Worm (Caenorhabditis elegans) whole organism, young adult: ENCODE measurements around the gene Y66H1A.5.
A peak's percentile ranks its signal among the peaks of the same experiment; 100 is the strongest.

Experiments used
- B0261.1 ChIP-seq: sonication (generic microtip); optimal IDR thresholded peaks from 2 replicates; lab custom pipeline; 2016; ENCODE audit warnings: mild to moderate bottlenecking, missing genetic modification characterization, moderate library complexity, missing compliant biosample characterization
- D2030.7 ChIP-seq: fragments of 200-800 bp; sonication (Bioruptor generic); IDR thresholded peaks from 2 replicates; pipeline ENCODE4 v1.3.6; 2022; ENCODE audit warnings: missing genetic modification reagents, missing genetic modification characterization, missing compliant biosample characterization
- F10E7.11 ChIP-seq: sonication (generic microtip); optimal IDR thresholded peaks from 2 replicates; lab custom pipeline; 2017; ENCODE audit warnings: mild to moderate bottlenecking, missing genetic modification characterization, moderate library complexity, missing compliant biosample characterization
- F22D6.2 ChIP-seq: sonication (generic microtip); optimal IDR thresholded peaks from 2 replicates; lab custom pipeline; 2016; ENCODE audit warnings: mild to moderate bottlenecking, missing genetic modification characterization, missing compliant biosample characterization
- F37B4.10 ChIP-seq: fragments of 200-800 bp; sonication (Bioruptor generic); IDR thresholded peaks from 2 replicates; pipeline ENCODE4 v1.3.6; 2022; ENCODE audit warnings: missing genetic modification characterization, missing compliant biosample characterization
- F49E8.2 ChIP-seq: sonication (generic microtip); optimal IDR thresholded peaks from 3 replicates; lab custom pipeline; 2017; ENCODE audit warnings: missing genetic modification characterization, mild to moderate bottlenecking, missing compliant biosample characterization, antibody characterized with exemption, moderate library complexity; ENCODE audit not compliant: insufficient read depth
- F55B11.4 ChIP-seq: sonication (generic microtip); optimal IDR thresholded peaks from 2 replicates; lab custom pipeline; 2016; ENCODE audit warnings: missing compliant biosample characterization, missing genetic modification characterization, borderline replicate concordance; ENCODE audit not compliant: insufficient read depth
- athp-1 ChIP-seq: sonication (generic microtip); optimal IDR thresholded peaks from 2 replicates; lab custom pipeline; 2017; ENCODE audit warnings: mild to moderate bottlenecking, missing genetic modification characterization, missing compliant biosample characterization
- bed-1 ChIP-seq: fragments of 200-800 bp; sonication (Bioruptor generic); IDR thresholded peaks from 2 replicates; pipeline ENCODE4 v1.3.6; 2022; ENCODE audit warnings: missing genetic modification reagents, missing genetic modification characterization, missing compliant biosample characterization
- bed-2 ChIP-seq: fragments of 200-800 bp; sonication (Bioruptor generic); IDR thresholded peaks from 2 replicates; pipeline ENCODE4 v1.3.6; 2022; ENCODE audit warnings: missing genetic modification reagents, missing genetic modification characterization, missing compliant biosample characterization
- ceh-27 ChIP-seq: fragments of 200-800 bp; sonication (Bioruptor generic); optimal IDR thresholded peaks from 2 replicates; lab custom pipeline; 2018; ENCODE audit warnings: mild to moderate bottlenecking, missing genetic modification characterization, moderate library complexity, missing compliant biosample characterization
- ceh-79 ChIP-seq: sonication (generic microtip); optimal IDR thresholded peaks from 2 replicates; lab custom pipeline; 2017; ENCODE audit warnings: mild to moderate bottlenecking, missing genetic modification characterization, missing compliant biosample characterization
- chd-7 ChIP-seq: sonication (generic microtip); optimal IDR thresholded peaks from 2 replicates; lab custom pipeline; 2016; ENCODE audit warnings: mild to moderate bottlenecking, missing genetic modification characterization, moderate library complexity, missing compliant biosample characterization
- die-1 ChIP-seq: sonication (generic microtip); optimal IDR thresholded peaks from 2 replicates; lab custom pipeline; 2016; ENCODE audit warnings: missing genotype, mild to moderate bottlenecking, missing genetic modification characterization, missing compliant biosample characterization
- egl-44 ChIP-seq: fragments of 200-800 bp; sonication (Bioruptor generic); IDR thresholded peaks from 2 replicates; pipeline ENCODE4 v1.3.6; 2022; ENCODE audit warnings: missing genetic modification reagents, missing genetic modification characterization, missing compliant biosample characterization
- egrh-3 ChIP-seq: fragments of 200-800 bp; sonication (Bioruptor generic); IDR thresholded peaks from 2 replicates; pipeline ENCODE4 v1.3.6; 2022; ENCODE audit warnings: missing genetic modification reagents, missing genetic modification characterization, missing compliant biosample characterization
- fkh-3 ChIP-seq: sonication (generic microtip); optimal IDR thresholded peaks from 2 replicates; lab custom pipeline; 2016; ENCODE audit warnings: mild to moderate bottlenecking, missing genetic modification characterization, missing compliant biosample characterization
- hlh-12 ChIP-seq: sonication (generic microtip); optimal IDR thresholded peaks from 2 replicates; lab custom pipeline; 2016; ENCODE audit warnings: missing genetic modification characterization, missing compliant biosample characterization
- hmg-1.2 ChIP-seq: fragments of 200-800 bp; sonication (Bioruptor generic); IDR thresholded peaks from 2 replicates; pipeline ENCODE4 v1.3.6; 2022; ENCODE audit warnings: missing genetic modification reagents, missing genetic modification characterization, missing compliant biosample characterization
- hrde-1 ChIP-seq: sonication (generic microtip); optimal IDR thresholded peaks from 2 replicates; lab custom pipeline; 2016; ENCODE audit warnings: missing genetic modification characterization, mild to moderate bottlenecking, missing compliant biosample characterization, moderate library complexity, missing genotype, missing genetic modification reagents, borderline replicate concordance
- let-607 ChIP-seq, 2 experiments: fragments of 200-800 bp in 1 of 2; sonication (Bioruptor generic) in 1 of 2; sonication (generic microtip) in 1 of 2; optimal IDR thresholded peaks; 2 replicates each; lab custom pipeline; 2016 to 2018; ENCODE audit warnings: mild to moderate bottlenecking in 2 of 2, missing compliant biosample characterization in 2 of 2, missing genetic modification characterization in 2 of 2, moderate library complexity in 2 of 2, missing genotype in 1 of 2
- lin-35 ChIP-seq, 3 experiments: fragments of 150-350 bp in 2 of 3; sonication (generic microtip) in 1 of 3; optimal IDR thresholded peaks; 2 replicates each; lab custom pipeline; 2014 to 2018; ENCODE audit warnings: missing biosample characterization in 3 of 3, missing genetic modification characterization in 3 of 3, missing genetic modification reagents in 3 of 3
- lin-54 ChIP-seq: fragments of 200-800 bp; sonication (Bioruptor generic); optimal IDR thresholded peaks from 2 replicates; lab custom pipeline; 2018; ENCODE audit warnings: mild to moderate bottlenecking, missing genetic modification characterization, missing compliant biosample characterization
- madf-10 ChIP-seq: sonication (generic microtip); optimal IDR thresholded peaks from 2 replicates; lab custom pipeline; 2016; ENCODE audit warnings: mild to moderate bottlenecking, missing genetic modification characterization, missing compliant biosample characterization
- madf-8 ChIP-seq: fragments of 200-800 bp; sonication (Bioruptor generic); conservative IDR thresholded peaks from 2 replicates; pipeline ENCODE4 v1.3.6; 2022; ENCODE audit warnings: missing genetic modification reagents, missing genetic modification characterization, missing compliant biosample characterization
- mes-4 ChIP-seq: sonication (generic microtip); optimal IDR thresholded peaks from 2 replicates; lab custom pipeline; 2016; ENCODE audit warnings: missing genotype, missing genetic modification characterization, missing compliant biosample characterization
- nfya-2 ChIP-seq: fragments of 200-800 bp; sonication (Bioruptor generic); IDR thresholded peaks from 2 replicates; pipeline ENCODE4 v1.3.6; 2022; ENCODE audit warnings: missing genetic modification reagents, missing genetic modification characterization, missing compliant biosample characterization
- nhr-27 ChIP-seq: fragments of 200-800 bp; sonication (Bioruptor generic); optimal IDR thresholded peaks from 2 replicates; lab custom pipeline; 2018; ENCODE audit warnings: mild to moderate bottlenecking, missing genetic modification characterization, moderate library complexity, missing compliant biosample characterization
- nhr-80 ChIP-seq: sonication (generic microtip); optimal IDR thresholded peaks from 2 replicates; lab custom pipeline; 2016; ENCODE audit warnings: missing genetic modification characterization, missing compliant biosample characterization
- pha-4 ChIP-seq: fragments of 150-350 bp; sonication (generic microtip); optimal IDR thresholded peaks from 2 replicates; lab custom pipeline; 2014; ENCODE audit warnings: missing biosample characterization, missing genetic modification reagents, missing genetic modification characterization
- sdz-38 ChIP-seq: sonication (generic microtip); optimal IDR thresholded peaks from 2 replicates; lab custom pipeline; 2016; ENCODE audit warnings: missing genotype, missing genetic modification characterization, missing compliant biosample characterization
- sea-2 ChIP-seq: fragments of 200-800 bp; sonication (Bioruptor generic); IDR thresholded peaks from 2 replicates; pipeline ENCODE4 v1.3.6; 2022; ENCODE audit warnings: missing genetic modification characterization, missing compliant biosample characterization
- snpc-3.4 ChIP-seq: sonication (generic microtip); optimal IDR thresholded peaks from 2 replicates; lab custom pipeline; 2017; ENCODE audit warnings: missing genetic modification characterization, mild to moderate bottlenecking, missing compliant biosample characterization, antibody characterized with exemption, moderate library complexity, missing genotype, missing genetic modification reagents
- unc-62 ChIP-seq: fragments of 150-350 bp; optimal IDR thresholded peaks from 2 replicates; lab custom pipeline; 2014; ENCODE audit warnings: missing biosample characterization, missing genetic modification reagents, missing genetic modification characterization
- zfh-2 ChIP-seq: fragments of 200-800 bp; sonication (Bioruptor generic); conservative IDR thresholded peaks from 2 replicates; pipeline ENCODE4 v1.3.6; 2022; ENCODE audit warnings: missing genetic modification reagents, missing genetic modification characterization, missing compliant biosample characterization
- zim-3 ChIP-seq: sonication (generic microtip); optimal IDR thresholded peaks from 2 replicates; lab custom pipeline; 2017; ENCODE audit warnings: mild to moderate bottlenecking, missing genetic modification characterization, moderate library complexity, missing compliant biosample characterization
- ztf-22 ChIP-seq: fragments of 200-800 bp; sonication (Bioruptor generic); optimal IDR thresholded peaks from 2 replicates; lab custom pipeline; 2018; ENCODE audit warnings: mild to moderate bottlenecking, missing genetic modification characterization, moderate library complexity, missing compliant biosample characterization
- ztf-3 ChIP-seq: fragments of 200-800 bp; sonication (Bioruptor generic); optimal IDR thresholded peaks from 2 replicates; lab custom pipeline; 2018; ENCODE audit warnings: mild to moderate bottlenecking, missing genetic modification characterization, missing compliant biosample characterization

Gene Y66H1A.5

DNA sequence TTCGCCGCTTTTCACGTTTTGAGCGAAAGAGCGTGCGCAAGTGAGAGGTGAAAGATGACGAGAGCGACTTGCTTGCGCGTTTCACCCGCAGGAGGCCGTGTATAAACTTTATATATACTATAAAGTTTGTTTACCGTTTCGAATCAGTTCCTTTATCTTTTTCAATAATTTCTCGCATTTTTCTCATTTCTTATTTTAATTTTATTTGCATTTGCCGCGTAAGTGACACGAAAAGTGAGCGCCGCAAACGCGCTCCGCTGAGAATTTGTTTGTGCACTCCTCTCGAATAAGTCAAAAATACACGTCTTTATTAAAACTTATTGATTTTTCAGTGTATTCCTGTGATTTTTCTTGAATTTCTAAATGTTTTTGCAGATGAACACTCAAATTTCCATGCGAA lies 14.7 kb upstream of the Y66H1A.5 start, which contains the start of gene mrpl-55 (continued):
- TF ChIP-seq nhr-27 (tag; lab: Kevin White, UChicago) (no peak), zfh-2 (GFP tag; lab: Robert Waterston, UW) (no peak), bed-1 (no peak), nfya-2 (GFP tag; lab: Robert Waterston, UW) (no peak), let-607 (tag; optimal IDR thresholded peaks at IDR 0.05; lab: Kevin White, UChicago) (peak in 1 of 2 experiments; percentile 72), F10E7.11 (no peak), F55B11.4 (tag; lab: Kevin White, UChicago) (no peak), F37B4.10 (GFP tag; lab: Robert Waterston, UW) (no peak), sdz-38 (no peak), ztf-22 (GFP tag; lab: Kevin White, UChicago) (no peak), D2030.7 (GFP tag; lab: Robert Waterston, UW) (peak; percentile 73), madf-8 (GFP tag; lab: Robert Waterston, UW) (no peak), fkh-3 (tag; lab: Kevin White, UChicago) (no peak), hlh-12 (tag; lab: Kevin White, UChicago) (no peak), hmg-1.2 (GFP tag; lab: Robert Waterston, UW) (peak; percentile 73), sea-2 (no peak), bed-2 (GFP tag; lab: Robert Waterston, UW) (no peak), hrde-1 (tag; lab: Kevin White, UChicago) (no peak), snpc-3.4 (tag; lab: Kevin White, UChicago) (peak; percentile 41), F49E8.2 (tag; lab: Kevin White, UChicago) (no peak), ztf-3 (GFP tag; lab: Kevin White, UChicago) (no peak), egl-44 (GFP tag; lab: Robert Waterston, UW) (no peak), zim-3 (tag; lab: Kevin White, UChicago) (no peak), ceh-79 (tag; lab: Kevin White, UChicago) (no peak), egrh-3 (no peak), lin-35 (GFP tag; optimal IDR thresholded peaks at IDR 0.05; lab: Kevin White, UChicago) (peak in 1 of 3 experiments; percentile 91), F22D6.2 (tag; lab: Kevin White, UChicago) (peak; percentile 20), mes-4 (tag; lab: Kevin White, UChicago) (no peak), lin-54 (GFP tag; lab: Kevin White, UChicago) (peak; percentile 87), chd-7 (tag; lab: Kevin White, UChicago) (no peak), B0261.1 (no peak), ceh-27 (peak; percentile 52), die-1 (tag; lab: Kevin White, UChicago) (no peak), madf-10 (peak; percentile 21)

- TF ChIP-seq pha-4: peak; percentile 58
- no peak for TF ChIP-seq unc-62 (GFP tag; lab: Kevin White, UChicago)
- TF ChIP-seq athp-1 (tag; lab: Kevin White, UChicago): no peak
- TF ChIP-seq nhr-80: peak; percentile 83
Measured at ce11 chrIV:440509-440908, 11.6 kb upstream of the Y66H1A.5 start, which contains the start of gene hum-8. Gene hum-8 (minus strand): TSS chrIV:440554.
